Fruit fly (Drosophila melanogaster) whole organism, pupa: ENCODE results near the gene CG5835.

Experiments used
- CG10348 ChIP-seq: fragments of 200-800 bp; sonication (Bioruptor generic); IDR thresholded peaks from 2 replicates; pipeline ENCODE4 v1.3.6; 2022; ENCODE audit warnings: missing biosample characterization, missing genetic modification characterization
- CG12605 ChIP-seq: fragments of 200-800 bp; sonication (Bioruptor generic); IDR thresholded peaks from 2 replicates; pipeline ENCODE4 v1.3.6; 2022; ENCODE audit warnings: missing biosample characterization, missing genetic modification characterization
- CG13204 ChIP-seq: fragments of 200-800 bp; sonication (Bioruptor generic); optimal IDR thresholded peaks from 2 replicates; lab custom pipeline; 2018; ENCODE audit warnings: missing biosample characterization, mild to moderate bottlenecking, missing genetic modification characterization, moderate library complexity
- CG14655 ChIP-seq: fragments of 200-800 bp; sonication (Bioruptor generic); optimal IDR thresholded peaks from 3 replicates; lab custom pipeline; 2017; ENCODE audit warnings: mild to moderate bottlenecking, missing biosample characterization, missing genetic modification reagents, missing genetic modification characterization
- CG15710 ChIP-seq: fragments of 200-800 bp; sonication (Bioruptor generic); optimal IDR thresholded peaks from 2 replicates; lab custom pipeline; 2018; ENCODE audit warnings: missing biosample characterization, mild to moderate bottlenecking, missing genetic modification characterization, moderate library complexity
- CG17806 ChIP-seq: fragments of 200-800 bp; sonication (Bioruptor generic); optimal IDR thresholded peaks from 2 replicates; lab custom pipeline; 2018; ENCODE audit warnings: missing biosample characterization, mild to moderate bottlenecking, missing genetic modification characterization, moderate library complexity
- CG32121 ChIP-seq: fragments of 200-800 bp; sonication (Bioruptor generic); IDR thresholded peaks from 2 replicates; pipeline ENCODE4 v1.3.6; 2022; ENCODE audit warnings: missing biosample characterization, missing genetic modification characterization
- CG34367 ChIP-seq: fragments of 200-800 bp; sonication (Bioruptor generic); optimal IDR thresholded peaks from 2 replicates; lab custom pipeline; 2018; ENCODE audit warnings: missing biosample characterization, mild to moderate bottlenecking, missing genetic modification characterization
- CG4496 ChIP-seq: fragments of 200-800 bp; sonication (Bioruptor generic); IDR thresholded peaks from 3 replicates; pipeline ENCODE4 v1.3.6; 2022; ENCODE audit warnings: missing biosample characterization, missing genetic modification characterization
- CG8159 ChIP-seq: fragments of 200-800 bp; sonication (Bioruptor generic); optimal IDR thresholded peaks from 3 replicates; lab custom pipeline; 2018; ENCODE audit warnings: missing biosample characterization, mild to moderate bottlenecking, missing genetic modification characterization, moderate library complexity
- CG8301 ChIP-seq: fragments of 200-800 bp; sonication (Bioruptor generic); optimal IDR thresholded peaks from 2 replicates; lab custom pipeline; 2018; ENCODE audit warnings: missing biosample characterization, mild to moderate bottlenecking, missing genetic modification characterization
- CG9948 ChIP-seq: fragments of 200-800 bp; sonication (Bioruptor generic); optimal IDR thresholded peaks from 2 replicates; lab custom pipeline; 2018; ENCODE audit warnings: missing biosample characterization, mild to moderate bottlenecking, missing genetic modification characterization, moderate library complexity
- D1 ChIP-seq: fragments of 200-800 bp; sonication (Bioruptor generic); optimal IDR thresholded peaks from 2 replicates; lab custom pipeline; 2018; ENCODE audit warnings: missing biosample characterization, mild to moderate bottlenecking, missing genetic modification characterization, moderate library complexity
- EcR ChIP-seq: fragments of 200-800 bp; sonication (Bioruptor generic); optimal IDR thresholded peaks from 3 replicates; lab custom pipeline; 2019; ENCODE audit warnings: missing biosample characterization, missing genetic modification characterization, mild to moderate bottlenecking, moderate library complexity, missing genetic modification reagents
- Ets98B ChIP-seq: fragments of 200-800 bp; sonication (Bioruptor generic); IDR thresholded peaks from 2 replicates; pipeline ENCODE4 v1.3.6; 2022; ENCODE audit warnings: missing biosample characterization, missing genetic modification characterization
- Pif1A ChIP-seq: fragments of 200-800 bp; sonication (Bioruptor generic); optimal IDR thresholded peaks from 3 replicates; lab custom pipeline; 2016; ENCODE audit warnings: missing biosample characterization, missing genetic modification characterization
- Pif1B ChIP-seq: fragments of 200-800 bp; sonication (Bioruptor generic); optimal IDR thresholded peaks from 3 replicates; lab custom pipeline; 2016; ENCODE audit warnings: missing biosample characterization, missing genetic modification characterization
- Snoo ChIP-seq: fragments of 200-800 bp; sonication (Bioruptor generic); optimal IDR thresholded peaks from 3 replicates; lab custom pipeline; 2017; ENCODE audit warnings: missing biosample characterization, mild to moderate bottlenecking, missing genetic modification characterization, inconsistent platforms
- fd96Ca ChIP-seq: fragments of 200-800 bp; sonication (Bioruptor generic); IDR thresholded peaks from 3 replicates; pipeline ENCODE4 v1.3.6; 2022; ENCODE audit warnings: missing biosample characterization, missing genetic modification characterization
- gl ChIP-seq: fragments of 200-800 bp; sonication (Bioruptor generic); optimal IDR thresholded peaks from 2 replicates; lab custom pipeline; 2018; ENCODE audit warnings: missing biosample characterization, mild to moderate bottlenecking, missing genetic modification characterization
- rn ChIP-seq: fragments of 200-800 bp; sonication (Bioruptor generic); IDR thresholded peaks from 2 replicates; pipeline ENCODE4 v1.3.6; 2022; ENCODE audit warnings: missing biosample characterization, missing genetic modification characterization

CG5835 gene

dm6 chr3R:19153502-19153983 lies at the start of gene CG5835:
CG5835 (minus strand) TSS chr3R:19153686.
- TF ChIP-seq CG17806 (no peak), CG15710 (tag; lab: Kevin White, UChicago) (peak; percentile 21), CG14655 (no peak), CG12605 (GFP tag; lab: Robert Waterston, UW) (peak; percentile 50; the same call in 1 of the 2 replicates), gl (no peak), CG13204 (GFP tag; lab: Kevin White, UChicago) (no peak), fd96Ca (no peak), Snoo (tag; lab: Kevin White, UChicago) (no peak), Ets98B (GFP tag; lab: Robert Waterston, UW) (peak; percentile 37; the same call in 1 of the 2 replicates), CG32121 (GFP tag; lab: Robert Waterston, UW) (0 out of 2 replicates have a peak, but pooled peaks have one; percentile 10), CG8301 (tag; lab: Kevin White, UChicago) (no peak), D1 (tag; lab: Kevin White, UChicago) (no peak), CG34367 (tag; lab: Kevin White, UChicago) (no peak), Pif1A (peak; percentile 8), CG8159 (tag; lab: Kevin White, UChicago) (no peak), rn (GFP tag; lab: Robert Waterston, UW) (no peak), Pif1B (GFP tag; lab: Kevin White, UChicago) (no peak), EcR (GFP tag; lab: Kevin White, UChicago) (no peak), CG4496 (GFP tag; lab: Robert Waterston, UW) (peak; percentile 60; the same call in 1 of the 3 replicates), CG9948 (tag; lab: Kevin White, UChicago) (no peak), CG10348 (GFP tag; lab: Robert Waterston, UW) (no peak)

dm6 chr3R:19190020-19190419 lies 36.5 kb upstream of the CG5835 start:
- no peak; the same call in 2 of the 3 replicates for TF ChIP-seq CG4496 (GFP tag; lab: Robert Waterston, UW)
- TF ChIP-seq Pif1A, result no peak
- no peak for TF ChIP-seq CG8159 (tag; lab: Kevin White, UChicago)
- TF ChIP-seq, all 21 proteins: peak for 0

dm6 chr3R:19187717-19188149 lies 34.2 kb upstream of the CG5835 start:
- TF ChIP-seq Snoo (tag; lab: Kevin White, UChicago), result peak; percentile 25
- TF ChIP-seq gl, result peak; percentile 5
- TF ChIP-seq CG8159 (tag; lab: Kevin White, UChicago), result peak; percentile 90
- peak; percentile 90 for TF ChIP-seq CG14655
- peak; percentile 85 for TF ChIP-seq CG15710 (tag; lab: Kevin White, UChicago)
- no peak for TF ChIP-seq CG32121 (GFP tag; lab: Robert Waterston, UW)
- TF ChIP-seq CG12605 (GFP tag; lab: Robert Waterston, UW), result no peak
- peak; percentile 63 for TF ChIP-seq D1 (tag; lab: Kevin White, UChicago)
- TF ChIP-seq CG10348 (GFP tag; lab: Robert Waterston, UW), result no peak
- peak; percentile 81 for TF ChIP-seq Pif1A
- peak; percentile 75 for TF ChIP-seq Pif1B (GFP tag; lab: Kevin White, UChicago)
- peak; percentile 62 for TF ChIP-seq CG13204 (GFP tag; lab: Kevin White, UChicago)
- no peak for TF ChIP-seq rn (GFP tag; lab: Robert Waterston, UW)
- TF ChIP-seq CG34367 (tag; lab: Kevin White, UChicago), result peak; percentile 85
- no peak for TF ChIP-seq EcR (GFP tag; lab: Kevin White, UChicago)
- TF ChIP-seq fd96Ca, result no peak
- no peak for TF ChIP-seq Ets98B (GFP tag; lab: Robert Waterston, UW)
- 0 out of 3 replicates have a peak, but pooled peaks have one; percentile 24 for TF ChIP-seq CG4496 (GFP tag; lab: Robert Waterston, UW)
- TF ChIP-seq CG9948 (tag; lab: Kevin White, UChicago), result peak; percentile 87
- peak; percentile 90 for TF ChIP-seq CG17806
- peak; percentile 87 for TF ChIP-seq CG8301 (tag; lab: Kevin White, UChicago)

- no peak for TF ChIP-seq CG4496 (GFP tag; lab: Robert Waterston, UW)
- TF ChIP-seq CG32121 (GFP tag; lab: Robert Waterston, UW), result no peak
- TF ChIP-seq rn (GFP tag; lab: Robert Waterston, UW), result no peak
- no peak for TF ChIP-seq CG17806
- TF ChIP-seq CG8301 (tag; lab: Kevin White, UChicago), result no peak
- no peak for TF ChIP-seq D1 (tag; lab: Kevin White, UChicago)
- TF ChIP-seq, all 21 proteins: peak for 0
These were observed 29.4 kb upstream of the CG5835 start for dm6 chr3R:19182848-19183247.

dm6 chr3R:19181214-19181613 lies 27.7 kb upstream of the CG5835 start:
- peak; percentile 44; the same call in 1 of the 2 replicates for TF ChIP-seq rn (GFP tag; lab: Robert Waterston, UW)
- peak; percentile 45; the same call in 1 of the 2 replicates for TF ChIP-seq CG10348 (GFP tag; lab: Robert Waterston, UW)
- peak; percentile 29 for TF ChIP-seq CG13204 (GFP tag; lab: Kevin White, UChicago)
- TF ChIP-seq Pif1A, result peak; percentile 71
- peak; percentile 74 for TF ChIP-seq CG15710 (tag; lab: Kevin White, UChicago)
- peak; percentile 88 for TF ChIP-seq CG14655
- TF ChIP-seq CG8301 (tag; lab: Kevin White, UChicago), result peak; percentile 83
- TF ChIP-seq CG9948 (tag; lab: Kevin White, UChicago), result peak; percentile 77
- no peak for TF ChIP-seq CG12605 (GFP tag; lab: Robert Waterston, UW)
- TF ChIP-seq CG34367 (tag; lab: Kevin White, UChicago), result peak; percentile 62
- TF ChIP-seq CG4496 (GFP tag; lab: Robert Waterston, UW), result 0 out of 3 replicates have a peak, but pooled peaks have one; percentile 27
- TF ChIP-seq Ets98B (GFP tag; lab: Robert Waterston, UW), result peak; percentile 41
- peak; percentile 73; the same call in 1 of the 2 replicates for TF ChIP-seq CG32121 (GFP tag; lab: Robert Waterston, UW)
- TF ChIP-seq EcR (GFP tag; lab: Kevin White, UChicago), result no peak
- TF ChIP-seq Pif1B (GFP tag; lab: Kevin White, UChicago), result peak; percentile 47
- peak; percentile 81 for TF ChIP-seq CG8159 (tag; lab: Kevin White, UChicago)
- TF ChIP-seq Snoo (tag; lab: Kevin White, UChicago), result peak; percentile 17
- TF ChIP-seq D1 (tag; lab: Kevin White, UChicago), result no peak
- peak; percentile 72 for TF ChIP-seq CG17806
- no peak for TF ChIP-seq gl
- TF ChIP-seq fd96Ca, result no peak
